Worm (Caenorhabditis elegans) whole organism, mixed stage, embryonic: ENCODE measurements around the gene F26G1.9.

Experiments
- ces-1 ChIP-seq: fragments of 150-350 bp; optimal IDR thresholded peaks from 2 replicates; lab custom pipeline; 2014; ENCODE audit warnings: missing biosample characterization, missing genetic modification reagents, missing genetic modification characterization
- drap-1 ChIP-seq: fragments of 200-800 bp; sonication (Bioruptor generic); optimal IDR thresholded peaks from 3 replicates; lab custom pipeline; 2018; ENCODE audit warnings: mild to moderate bottlenecking, missing genetic modification characterization, missing compliant biosample characterization
- flh-1 ChIP-seq: fragments of 200-800 bp; sonication (Bioruptor generic); optimal IDR thresholded peaks from 2 replicates; lab custom pipeline; 2018; ENCODE audit warnings: mild to moderate bottlenecking, missing genetic modification characterization, moderate library complexity, missing compliant biosample characterization
- ham-2 ChIP-seq: fragments of 200-800 bp; sonication (Bioruptor generic); optimal IDR thresholded peaks from 2 replicates; lab custom pipeline; 2018; ENCODE audit warnings: mild to moderate bottlenecking, missing genetic modification characterization, missing compliant biosample characterization
- lin-13 ChIP-seq: fragments of 150-350 bp; optimal IDR thresholded peaks from 2 replicates; lab custom pipeline; 2014; ENCODE audit warnings: missing biosample characterization, missing genetic modification characterization
- lsy-2 ChIP-seq: fragments of 150-350 bp; optimal IDR thresholded peaks from 2 replicates; lab custom pipeline; 2014; ENCODE audit warnings: missing biosample characterization, missing genetic modification characterization
- nhr-76 ChIP-seq: sonication (generic microtip); optimal IDR thresholded peaks from 2 replicates; lab custom pipeline; 2017; ENCODE audit warnings: missing biosample characterization, missing genetic modification characterization
- pha-4 ChIP-seq: fragments of 150-350 bp; optimal IDR thresholded peaks from 2 replicates; lab custom pipeline; 2018; ENCODE audit warnings: missing biosample characterization, missing genetic modification reagents, missing genetic modification characterization
- sem-2 ChIP-seq: fragments of 200-800 bp; sonication (Bioruptor generic); optimal IDR thresholded peaks from 2 replicates; lab custom pipeline; 2018; ENCODE audit warnings: mild to moderate bottlenecking, missing genetic modification characterization, missing compliant biosample characterization
- snpc-4 ChIP-seq: fragments of 150-350 bp; optimal IDR thresholded peaks from 2 replicates; lab custom pipeline; 2014; ENCODE audit warnings: missing biosample characterization, missing genetic modification characterization
- tbx-8 ChIP-seq: fragments of 200-800 bp; sonication (Bioruptor generic); optimal IDR thresholded peaks from 2 replicates; lab custom pipeline; 2018; ENCODE audit warnings: mild to moderate bottlenecking, missing genetic modification characterization, moderate library complexity, missing compliant biosample characterization
- unc-62 ChIP-seq: fragments of 150-350 bp; optimal IDR thresholded peaks from 2 replicates; lab custom pipeline; 2014; ENCODE audit warnings: missing biosample characterization, missing genetic modification reagents, missing genetic modification characterization

- TF ChIP-seq ham-2 (GFP tag; lab: Kevin White, UChicago) (no peak), unc-62 (GFP tag; lab: Kevin White, UChicago) (no peak), nhr-76 (tag; lab: Kevin White, UChicago) (no peak), sem-2 (GFP tag; lab: Kevin White, UChicago) (no peak), lsy-2 (tag; lab: Kevin White, UChicago) (no peak), tbx-8 (GFP tag; lab: Kevin White, UChicago) (no peak), lin-13 (no peak), pha-4 (no peak), drap-1 (GFP tag; lab: Kevin White, UChicago) (no peak), ces-1 (GFP tag; lab: Kevin White, UChicago) (no peak), snpc-4 (no peak), flh-1 (GFP tag; lab: Kevin White, UChicago) (no peak)
These were observed 6.2 kb downstream of the F26G1.9 start for ce11 chrII:4767612-4768011.
